Worm (Caenorhabditis elegans): Measurements from ENCODE around the gene W08A12.3.

DNA sequence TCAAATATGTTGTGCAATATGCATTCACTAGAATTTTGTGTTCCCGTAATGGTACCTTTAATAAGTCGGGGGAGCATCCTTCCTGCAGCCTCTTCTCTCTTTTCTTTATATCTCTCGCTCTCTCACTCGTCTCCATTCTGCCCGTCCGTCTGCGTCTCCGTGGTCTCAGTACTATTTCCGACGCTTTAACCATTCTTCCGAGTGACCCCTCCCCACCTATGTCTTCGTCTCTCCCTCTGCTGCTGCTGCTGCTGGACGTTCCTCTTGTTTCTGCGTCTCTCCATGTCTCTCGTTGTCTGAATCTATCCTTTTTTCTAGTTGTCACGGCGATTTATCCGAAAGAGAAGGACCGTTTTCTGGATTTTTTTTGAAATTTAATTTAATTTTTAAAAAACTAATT lies 21.2 kb downstream of the W08A12.3 start:
- peak; percentile 68 for TF ChIP-seq fos-1 (tag; optimal IDR thresholded peaks at IDR 0.05)
- TF ChIP-seq sem-4 (tag; optimal IDR thresholded peaks at IDR 0.05) = peak; percentile 2
- TF ChIP-seq ceh-82 (tag; optimal IDR thresholded peaks at IDR 0.05) = no peak
- TF ChIP-seq nhr-77 (tag; optimal IDR thresholded peaks at IDR 0.05) = no peak
- no peak for TF ChIP-seq elt-1 (tag; optimal IDR thresholded peaks at IDR 0.05)
- no peak for TF ChIP-seq dmd-4 (tag; optimal IDR thresholded peaks at IDR 0.05)
- peak; percentile 15 for TF ChIP-seq zag-1 (tag; optimal IDR thresholded peaks at IDR 0.05)
- TF ChIP-seq mbf-1 (tag; optimal IDR thresholded peaks at IDR 0.05) = no peak
- TF ChIP-seq mab-5 (tag; optimal IDR thresholded peaks at IDR 0.05) = peak; percentile 3
- peak; percentile 40 for TF ChIP-seq lin-13 (GFP tag; optimal IDR thresholded peaks at IDR 0.05)
- no peak for TF ChIP-seq aly-2 (tag; optimal IDR thresholded peaks at IDR 0.05)
- no peak for TF ChIP-seq ama-1 (optimal IDR thresholded peaks at IDR 0.05)
- TF ChIP-seq snpc-4 (tag; optimal IDR thresholded peaks at IDR 0.05) = no peak
- TF ChIP-seq lin-11 (tag; optimal IDR thresholded peaks at IDR 0.05) = no peak
